Worm (Caenorhabditis elegans): ENCODE results near the gene hrpa-2.

The hrpa-2 gene

ce11 chrX:5193402-5193801, 22.8 kb upstream of the hrpa-2 start:
- no peak for TF ChIP-seq ceh-82 (tag; optimal IDR thresholded peaks at IDR 0.05)
- no peak for TF ChIP-seq pha-4 (tag; optimal IDR thresholded peaks at IDR 0.05)
- TF ChIP-seq elt-3 (tag; optimal IDR thresholded peaks at IDR 0.05): no peak
- no peak for TF ChIP-seq fkh-10 (GFP tag; optimal IDR thresholded peaks at IDR 0.05)
- no peak for TF ChIP-seq nhr-28 (tag; optimal IDR thresholded peaks at IDR 0.05)
- TF ChIP-seq ztf-4 (tag; optimal IDR thresholded peaks at IDR 0.05): no peak
- no peak for TF ChIP-seq daf-12 (tag; optimal IDR thresholded peaks at IDR 0.05)
- TF ChIP-seq skn-1 (tag; optimal IDR thresholded peaks at IDR 0.05): no peak
- no peak for TF ChIP-seq nhr-67 (tag; optimal IDR thresholded peaks at IDR 0.05)

- TF ChIP-seq nfya-1 (tag; optimal IDR thresholded peaks at IDR 0.05; ENCODE audit: insufficient read depth) (no peak), jun-1 (tag; optimal IDR thresholded peaks at IDR 0.05) (no peak), nhr-67 (tag; optimal IDR thresholded peaks at IDR 0.05) (no peak), elt-3 (tag; optimal IDR thresholded peaks at IDR 0.05) (no peak), lin-39 (tag; optimal IDR thresholded peaks at IDR 0.05) (no peak), nhr-25 (tag; optimal IDR thresholded peaks at IDR 0.05) (no peak), R02D3.7 (tag; optimal IDR thresholded peaks at IDR 0.05) (no peak), elt-1 (tag; optimal IDR thresholded peaks at IDR 0.05) (no peak), snpc-4 (tag; optimal IDR thresholded peaks at IDR 0.05) (no peak), unc-39 (tag; optimal IDR thresholded peaks at IDR 0.05) (no peak), elt-2 (tag; optimal IDR thresholded peaks at IDR 0.05) (no peak), nhr-76 (tag; optimal IDR thresholded peaks at IDR 0.05) (no peak), hmg-11 (tag; optimal IDR thresholded peaks at IDR 0.05) (no peak), egl-5 (tag; optimal IDR thresholded peaks at IDR 0.05) (no peak), skn-1 (tag; optimal IDR thresholded peaks at IDR 0.05) (no peak), fkh-10 (GFP tag; optimal IDR thresholded peaks at IDR 0.05) (no peak), ztf-11 (tag; optimal IDR thresholded peaks at IDR 0.05) (no peak), ztf-4 (tag; optimal IDR thresholded peaks at IDR 0.05) (no peak), ama-1 (optimal IDR thresholded peaks at IDR 0.05) (no peak), mdl-1 (tag; optimal IDR thresholded peaks at IDR 0.05) (no peak)
These were observed 20.6 kb upstream of the hrpa-2 start, which contains the start of gene pqn-62 for ce11 chrX:5195462-5196160. Gene pqn-62, plus strand, starts transcription at chrX:5196110.

ce11 chrX:5197440-5197839, 18.7 kb upstream of the hrpa-2 start:
- TF ChIP-seq tbx-2 (tag; optimal IDR thresholded peaks at IDR 0.05) (no peak), elt-3 (tag; optimal IDR thresholded peaks at IDR 0.05) (no peak), nhr-25 (tag; optimal IDR thresholded peaks at IDR 0.05) (no peak), lsy-12 (tag; optimal IDR thresholded peaks at IDR 0.05) (no peak), sea-2 (GFP tag; optimal IDR thresholded peaks at IDR 0.05) (no peak), egl-5 (tag; optimal IDR thresholded peaks at IDR 0.05) (no peak)

ce11 chrX:5199245-5199644, 16.9 kb upstream of the hrpa-2 start:
- no peak for TF ChIP-seq nhr-237 (tag; optimal IDR thresholded peaks at IDR 0.05)
- no peak for TF ChIP-seq egl-27 (tag; optimal IDR thresholded peaks at IDR 0.05)
- no peak for TF ChIP-seq eor-1 (tag; optimal IDR thresholded peaks at IDR 0.05)
- no peak for TF ChIP-seq fkh-10 (GFP tag; optimal IDR thresholded peaks at IDR 0.05)
- no peak for TF ChIP-seq tbx-2 (tag; optimal IDR thresholded peaks at IDR 0.05)

ce11 chrX:5199825-5200373, 16.3 kb upstream of the hrpa-2 start:
- TF ChIP-seq ceh-16 (tag; optimal IDR thresholded peaks at IDR 0.05) (no peak), nhr-11 (tag; optimal IDR thresholded peaks at IDR 0.05) (peak; percentile 72), unc-62 (GFP tag; optimal IDR thresholded peaks at IDR 0.05) (peak; percentile 58), pha-4 (tag; optimal IDR thresholded peaks at IDR 0.05) (no peak), nhr-43 (tag; optimal IDR thresholded peaks at IDR 0.05; ENCODE audit: poor library complexity, severe bottlenecking) (no peak), egl-5 (tag; optimal IDR thresholded peaks at IDR 0.05) (peak; percentile 27), daf-12 (tag; optimal IDR thresholded peaks at IDR 0.05) (no peak), unc-39 (tag; optimal IDR thresholded peaks at IDR 0.05) (no peak), aly-2 (tag; optimal IDR thresholded peaks at IDR 0.05) (no peak)

Data from whole organism, L3 larva.